Fruit fly (Drosophila melanogaster) Kc167 (cell line): ENCODE results near the gene bchs.

Experiments used
- Sin3A ChIP-seq: fragments of >200 bp; optimal IDR thresholded peaks from 2 replicates; lab custom pipeline; 2018; ENCODE audit warnings: missing external identifiers
- psq ChIP-seq: fragments of >200 bp; optimal IDR thresholded peaks from 2 replicates; lab custom pipeline; 2017; ENCODE audit warnings: missing external identifiers
- ttk ChIP-seq: sonication (Bioruptor generic); optimal IDR thresholded peaks from 2 replicates; lab custom pipeline; 2017; ENCODE audit warnings: missing external identifiers

DNA sequence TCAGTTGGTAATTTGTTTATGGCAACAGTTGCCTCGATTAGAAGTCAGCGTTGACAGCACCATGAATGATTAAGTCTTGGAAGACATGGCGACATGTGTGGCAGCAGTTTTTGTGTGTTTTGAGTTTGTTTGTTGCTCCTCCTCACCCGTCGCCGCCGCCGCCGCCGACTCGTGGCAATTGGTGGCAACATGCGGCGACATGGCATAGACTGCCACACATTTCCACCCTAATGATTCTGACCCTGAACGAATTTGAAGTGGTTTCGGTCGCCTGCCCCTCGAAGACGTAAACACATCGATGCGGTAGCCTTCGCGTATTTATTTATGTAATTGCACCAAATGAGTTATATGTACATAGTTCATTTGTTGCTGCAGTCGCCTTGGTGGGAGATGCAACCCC lies 4.1 kb upstream of the bchs start:
- TF ChIP-seq psq (no peak), ttk (lab: Kevin White, UChicago) (no peak), Sin3A (lab: Kevin White, UChicago) (no peak)
